Fruit fly (Drosophila melanogaster) S2 (cell line): ENCODE data around the gene CG7695.

Experiments used
- CG8478 ChIP-seq: fragments of >200 bp; optimal IDR thresholded peaks from 2 replicates; lab custom pipeline; 2018
- CTCF ChIP-seq, 2 experiments: fragments of >200 bp; optimal IDR thresholded peaks; 2 replicates each; lab custom pipeline; 2018

- no peak for TF ChIP-seq CTCF (optimal IDR thresholded peaks at IDR 0.05; lab: Kevin White, UChicago)
- TF ChIP-seq CG8478 (lab: Kevin White, UChicago): no peak
These were observed 24.0 kb upstream of the CG7695 start, which contains the start of gene CG14301 for dm6 chr3R:18641242-18641757.
